Fruit fly (Drosophila melanogaster) whole organism, pupa: ENCODE results near the gene Mpcp2.

Experiments
- CG10348 ChIP-seq: fragments of 200-800 bp; sonication (Bioruptor generic); IDR thresholded peaks from 2 replicates; pipeline ENCODE4 v1.3.6; 2022; ENCODE audit warnings: missing biosample characterization, missing genetic modification characterization
- CG12605 ChIP-seq: fragments of 200-800 bp; sonication (Bioruptor generic); IDR thresholded peaks from 2 replicates; pipeline ENCODE4 v1.3.6; 2022; ENCODE audit warnings: missing biosample characterization, missing genetic modification characterization
- CG13204 ChIP-seq: fragments of 200-800 bp; sonication (Bioruptor generic); optimal IDR thresholded peaks from 2 replicates; lab custom pipeline; 2018; ENCODE audit warnings: missing biosample characterization, mild to moderate bottlenecking, missing genetic modification characterization, moderate library complexity
- CG14655 ChIP-seq: fragments of 200-800 bp; sonication (Bioruptor generic); optimal IDR thresholded peaks from 3 replicates; lab custom pipeline; 2017; ENCODE audit warnings: mild to moderate bottlenecking, missing biosample characterization, missing genetic modification reagents, missing genetic modification characterization
- CG15710 ChIP-seq: fragments of 200-800 bp; sonication (Bioruptor generic); optimal IDR thresholded peaks from 2 replicates; lab custom pipeline; 2018; ENCODE audit warnings: missing biosample characterization, mild to moderate bottlenecking, missing genetic modification characterization, moderate library complexity
- CG17806 ChIP-seq: fragments of 200-800 bp; sonication (Bioruptor generic); optimal IDR thresholded peaks from 2 replicates; lab custom pipeline; 2018; ENCODE audit warnings: missing biosample characterization, mild to moderate bottlenecking, missing genetic modification characterization, moderate library complexity
- CG32121 ChIP-seq: fragments of 200-800 bp; sonication (Bioruptor generic); IDR thresholded peaks from 2 replicates; pipeline ENCODE4 v1.3.6; 2022; ENCODE audit warnings: missing biosample characterization, missing genetic modification characterization
- CG34367 ChIP-seq: fragments of 200-800 bp; sonication (Bioruptor generic); optimal IDR thresholded peaks from 2 replicates; lab custom pipeline; 2018; ENCODE audit warnings: missing biosample characterization, mild to moderate bottlenecking, missing genetic modification characterization
- CG4496 ChIP-seq: fragments of 200-800 bp; sonication (Bioruptor generic); IDR thresholded peaks from 3 replicates; pipeline ENCODE4 v1.3.6; 2022; ENCODE audit warnings: missing biosample characterization, missing genetic modification characterization
- CG8159 ChIP-seq: fragments of 200-800 bp; sonication (Bioruptor generic); optimal IDR thresholded peaks from 3 replicates; lab custom pipeline; 2018; ENCODE audit warnings: missing biosample characterization, mild to moderate bottlenecking, missing genetic modification characterization, moderate library complexity
- CG8301 ChIP-seq: fragments of 200-800 bp; sonication (Bioruptor generic); optimal IDR thresholded peaks from 2 replicates; lab custom pipeline; 2018; ENCODE audit warnings: missing biosample characterization, mild to moderate bottlenecking, missing genetic modification characterization
- CG9948 ChIP-seq: fragments of 200-800 bp; sonication (Bioruptor generic); optimal IDR thresholded peaks from 2 replicates; lab custom pipeline; 2018; ENCODE audit warnings: missing biosample characterization, mild to moderate bottlenecking, missing genetic modification characterization, moderate library complexity
- D1 ChIP-seq: fragments of 200-800 bp; sonication (Bioruptor generic); optimal IDR thresholded peaks from 2 replicates; lab custom pipeline; 2018; ENCODE audit warnings: missing biosample characterization, mild to moderate bottlenecking, missing genetic modification characterization, moderate library complexity
- EcR ChIP-seq: fragments of 200-800 bp; sonication (Bioruptor generic); optimal IDR thresholded peaks from 3 replicates; lab custom pipeline; 2019; ENCODE audit warnings: missing biosample characterization, missing genetic modification characterization, mild to moderate bottlenecking, moderate library complexity, missing genetic modification reagents
- Ets98B ChIP-seq: fragments of 200-800 bp; sonication (Bioruptor generic); IDR thresholded peaks from 2 replicates; pipeline ENCODE4 v1.3.6; 2022; ENCODE audit warnings: missing biosample characterization, missing genetic modification characterization
- Pif1A ChIP-seq: fragments of 200-800 bp; sonication (Bioruptor generic); optimal IDR thresholded peaks from 3 replicates; lab custom pipeline; 2016; ENCODE audit warnings: missing biosample characterization, missing genetic modification characterization
- Pif1B ChIP-seq: fragments of 200-800 bp; sonication (Bioruptor generic); optimal IDR thresholded peaks from 3 replicates; lab custom pipeline; 2016; ENCODE audit warnings: missing biosample characterization, missing genetic modification characterization
- Snoo ChIP-seq: fragments of 200-800 bp; sonication (Bioruptor generic); optimal IDR thresholded peaks from 3 replicates; lab custom pipeline; 2017; ENCODE audit warnings: missing biosample characterization, mild to moderate bottlenecking, missing genetic modification characterization, inconsistent platforms
- fd96Ca ChIP-seq: fragments of 200-800 bp; sonication (Bioruptor generic); IDR thresholded peaks from 3 replicates; pipeline ENCODE4 v1.3.6; 2022; ENCODE audit warnings: missing biosample characterization, missing genetic modification characterization
- gl ChIP-seq: fragments of 200-800 bp; sonication (Bioruptor generic); optimal IDR thresholded peaks from 2 replicates; lab custom pipeline; 2018; ENCODE audit warnings: missing biosample characterization, mild to moderate bottlenecking, missing genetic modification characterization
- rn ChIP-seq: fragments of 200-800 bp; sonication (Bioruptor generic); IDR thresholded peaks from 2 replicates; pipeline ENCODE4 v1.3.6; 2022; ENCODE audit warnings: missing biosample characterization, missing genetic modification characterization

Gene Mpcp2

dm6 chr3L:14536042-14536684, 1.3 kb upstream of the Mpcp2 start, which contains the start of the genes bbg and CG43246:
bbg (minus strand) TSS chr3L:14536276.
CG43246 (plus strand) TSS chr3L:14536634.
- TF ChIP-seq EcR (GFP tag; lab: Kevin White, UChicago) (peak; percentile 3), Ets98B (GFP tag; lab: Robert Waterston, UW) (peak; percentile 46; the same call in 1 of the 2 replicates), CG32121 (peak; percentile 18; the same call in 1 of the 2 replicates), CG34367 (tag; lab: Kevin White, UChicago) (no peak), rn (GFP tag; lab: Robert Waterston, UW) (no peak), CG12605 (no peak), gl (tag; lab: Kevin White, UChicago) (no peak), CG10348 (GFP tag; lab: Robert Waterston, UW) (no peak), Pif1B (GFP tag; lab: Kevin White, UChicago) (no peak), CG4496 (GFP tag; lab: Robert Waterston, UW) (peak; percentile 64; the same call in 1 of the 3 replicates), CG17806 (tag; lab: Kevin White, UChicago) (no peak), D1 (tag; lab: Kevin White, UChicago) (no peak), CG15710 (tag; lab: Kevin White, UChicago) (no peak), Snoo (tag; lab: Kevin White, UChicago) (no peak), CG13204 (GFP tag; lab: Kevin White, UChicago) (no peak), fd96Ca (GFP tag; lab: Robert Waterston, UW) (no peak), Pif1A (GFP tag; lab: Kevin White, UChicago) (no peak), CG9948 (no peak), CG14655 (GFP tag; lab: Kevin White, UChicago) (no peak), CG8301 (tag; lab: Kevin White, UChicago) (no peak), CG8159 (tag; lab: Kevin White, UChicago) (no peak)
- TF ChIP-seq, all 21 proteins: peak for 4

DNA sequence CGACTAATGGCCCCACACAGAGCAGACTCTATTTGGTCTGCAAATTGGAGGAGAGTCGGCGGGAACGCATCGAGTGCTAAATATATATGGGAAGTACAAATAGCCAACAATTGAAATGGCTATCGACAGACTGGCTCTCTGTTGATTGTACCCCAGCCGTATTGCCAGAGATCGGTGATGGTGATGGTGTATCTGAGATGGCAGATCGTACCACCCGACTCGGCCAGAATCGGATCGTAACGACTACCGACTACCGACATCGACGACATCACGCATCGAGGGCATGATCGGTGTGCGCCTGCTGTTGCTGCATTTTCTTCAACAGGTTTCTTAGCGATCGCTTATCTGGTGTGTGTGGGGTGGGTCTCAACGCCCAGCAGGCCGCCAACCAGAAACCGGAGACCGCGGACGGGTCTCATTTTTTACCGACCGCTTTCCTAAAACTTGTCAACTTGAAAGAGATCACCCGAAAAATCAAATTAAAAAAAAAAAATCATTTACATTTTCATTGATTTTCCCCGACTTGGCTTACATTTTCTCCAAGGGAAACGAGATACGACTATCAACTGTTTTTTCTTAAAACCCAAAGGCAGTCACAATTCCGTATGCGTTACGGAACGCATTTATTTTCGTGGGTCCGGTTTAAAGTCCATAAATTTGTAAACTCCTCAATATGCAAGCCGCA, 6.7 kb downstream of the Mpcp2 start:
- TF ChIP-seq CG9948: peak; percentile 31
- 0 out of 2 replicates have a peak, but pooled peaks have one; percentile 25 for TF ChIP-seq rn (GFP tag; lab: Robert Waterston, UW)
- peak; percentile 70 for TF ChIP-seq Ets98B (GFP tag; lab: Robert Waterston, UW)
- peak; percentile 67 for TF ChIP-seq CG32121
- peak; percentile 69 for TF ChIP-seq CG8159 (tag; lab: Kevin White, UChicago)
- peak; percentile 45 for TF ChIP-seq CG8301 (tag; lab: Kevin White, UChicago)
- TF ChIP-seq CG15710 (tag; lab: Kevin White, UChicago): peak; percentile 64
- TF ChIP-seq CG4496 (GFP tag; lab: Robert Waterston, UW): peak; percentile 85; the same call in 2 of the 3 replicates
- peak; percentile 21 for TF ChIP-seq EcR (GFP tag; lab: Kevin White, UChicago)
- peak; percentile 45 for TF ChIP-seq Pif1B (GFP tag; lab: Kevin White, UChicago)
- TF ChIP-seq fd96Ca (GFP tag; lab: Robert Waterston, UW): no peak
- TF ChIP-seq CG10348 (GFP tag; lab: Robert Waterston, UW): no peak
- peak; percentile 12; the same call in 1 of the 2 replicates for TF ChIP-seq CG12605
- peak; percentile 68 for TF ChIP-seq CG34367 (tag; lab: Kevin White, UChicago)
- peak; percentile 86 for TF ChIP-seq gl (tag; lab: Kevin White, UChicago)
- TF ChIP-seq CG14655 (GFP tag; lab: Kevin White, UChicago): peak; percentile 75
- TF ChIP-seq Pif1A (GFP tag; lab: Kevin White, UChicago): peak; percentile 70
- TF ChIP-seq Snoo (tag; lab: Kevin White, UChicago): no peak
- peak; percentile 61 for TF ChIP-seq CG13204 (GFP tag; lab: Kevin White, UChicago)
- no peak for TF ChIP-seq D1 (tag; lab: Kevin White, UChicago)
- TF ChIP-seq CG17806 (tag; lab: Kevin White, UChicago): peak; percentile 59

dm6 chr3L:14544987-14545943, 7.8 kb downstream of the Mpcp2 start:
- peak; percentile 25 for TF ChIP-seq CG17806 (tag; lab: Kevin White, UChicago)
- no peak for TF ChIP-seq Pif1B (GFP tag; lab: Kevin White, UChicago)
- no peak for TF ChIP-seq fd96Ca (GFP tag; lab: Robert Waterston, UW)
- peak; percentile 64 for TF ChIP-seq D1 (tag; lab: Kevin White, UChicago)
- peak; percentile 38 for TF ChIP-seq Snoo (tag; lab: Kevin White, UChicago)
- TF ChIP-seq CG8159 (tag; lab: Kevin White, UChicago): peak; percentile 49
- TF ChIP-seq CG12605: no peak
- peak; percentile 31 for TF ChIP-seq CG15710 (tag; lab: Kevin White, UChicago)
- TF ChIP-seq CG8301 (tag; lab: Kevin White, UChicago): peak; percentile 22
- TF ChIP-seq Ets98B (GFP tag; lab: Robert Waterston, UW): no peak
- no peak for TF ChIP-seq rn (GFP tag; lab: Robert Waterston, UW)
- TF ChIP-seq CG9948: peak; percentile 44
- TF ChIP-seq gl (tag; lab: Kevin White, UChicago): no peak
- TF ChIP-seq CG4496 (GFP tag; lab: Robert Waterston, UW): no peak
- TF ChIP-seq CG32121: no peak
- TF ChIP-seq CG34367 (tag; lab: Kevin White, UChicago): no peak
- peak; percentile 40 for TF ChIP-seq Pif1A (GFP tag; lab: Kevin White, UChicago)
- TF ChIP-seq CG13204 (GFP tag; lab: Kevin White, UChicago): no peak
- TF ChIP-seq CG14655 (GFP tag; lab: Kevin White, UChicago): peak; percentile 62
